Worm (Caenorhabditis elegans): ENCODE measurements around the gene Y32G9A.12.

Y32G9A.12 gene

ce11 chrV:1870515-1870940 is 49.5 kb downstream of the Y32G9A.12 start:
- no peak for TF ChIP-seq T26A5.8 (tag; optimal IDR thresholded peaks at IDR 0.05)
- TF ChIP-seq Y95B8A.8 (GFP tag; IDR thresholded peaks at IDR 0.05): 0 out of 2 replicates have a peak, but pooled peaks have one; percentile 52
- TF ChIP-seq zfh-2 (GFP tag; conservative IDR thresholded peaks at IDR 0.05): no peak
- peak; percentile 74 for TF ChIP-seq F33H1.4 (GFP tag; IDR thresholded peaks at IDR 0.05)
- peak; percentile 82 for TF ChIP-seq D2030.7 (GFP tag; IDR thresholded peaks at IDR 0.05)
- peak; percentile 46 for TF ChIP-seq xnd-1 (tag; optimal IDR thresholded peaks at IDR 0.05)
- no peak for TF ChIP-seq lin-26 (GFP tag; IDR thresholded peaks at IDR 0.05)
- TF ChIP-seq efl-1 (GFP tag; optimal IDR thresholded peaks at IDR 0.05): peak; percentile 51
- TF ChIP-seq snpc-1.1 (tag; optimal IDR thresholded peaks at IDR 0.05; ENCODE audit: insufficient read depth): no peak
- no peak for TF ChIP-seq nfyb-1 (GFP tag; IDR thresholded peaks at IDR 0.05)
- no peak for TF ChIP-seq hlh-12 (tag; optimal IDR thresholded peaks at IDR 0.05)
- no peak for TF ChIP-seq ztf-3 (GFP tag; optimal IDR thresholded peaks at IDR 0.05)
- peak; percentile 25; the same call in 1 of the 2 replicates for TF ChIP-seq mcd-1 (GFP tag; IDR thresholded peaks at IDR 0.05)
- no peak for TF ChIP-seq sdz-38 (tag; optimal IDR thresholded peaks at IDR 0.05)
- peak; percentile 34; the same call in 1 of the 2 replicates for TF ChIP-seq attf-6 (GFP tag; IDR thresholded peaks at IDR 0.05)
- peak; percentile 19; the same call in 1 of the 2 replicates for TF ChIP-seq ztf-25 (GFP tag; IDR thresholded peaks at IDR 0.05)
- no peak for TF ChIP-seq K12H6.12 (tag; optimal IDR thresholded peaks at IDR 0.05)
- no peak for TF ChIP-seq sea-2 (GFP tag; IDR thresholded peaks at IDR 0.05)
- TF ChIP-seq F22D6.2 (tag; optimal IDR thresholded peaks at IDR 0.05): no peak
- TF ChIP-seq egl-18 (GFP tag; IDR thresholded peaks at IDR 0.05): no peak
- TF ChIP-seq ztf-18 (tag; optimal IDR thresholded peaks at IDR 0.05): peak; percentile 86
- TF ChIP-seq tlf-1 (GFP tag; optimal IDR thresholded peaks at IDR 0.05): no peak
- TF ChIP-seq attf-5 (GFP tag; optimal IDR thresholded peaks at IDR 0.05): no peak
- TF ChIP-seq rpc-1 (optimal IDR thresholded peaks at IDR 0.05): no peak
- TF ChIP-seq rpc-1 (tag; optimal IDR thresholded peaks at IDR 0.05): no peak
- TF ChIP-seq F49E8.2 (tag; optimal IDR thresholded peaks at IDR 0.05; ENCODE audit: insufficient read depth): peak; percentile 54
- no peak for TF ChIP-seq egrh-3 (GFP tag; IDR thresholded peaks at IDR 0.05)
- no peak for TF ChIP-seq ZK185.1 (tag; optimal IDR thresholded peaks at IDR 0.05; ENCODE audit: poor library complexity, severe bottlenecking)
- no peak for TF ChIP-seq attf-3 (GFP tag; conservative IDR thresholded peaks at IDR 0.05)
- TF ChIP-seq rec-8 (tag; optimal IDR thresholded peaks at IDR 0.05): no peak
- TF ChIP-seq bed-1 (GFP tag; IDR thresholded peaks at IDR 0.05): no peak
- no peak for TF ChIP-seq chd-7 (tag; optimal IDR thresholded peaks at IDR 0.05)
- no peak for TF ChIP-seq snpc-4 (GFP tag; optimal IDR thresholded peaks at IDR 0.05)
- peak in 2 of 4 experiments; percentile 2 to 9 for TF ChIP-seq snpc-4 (tag; optimal IDR thresholded peaks at IDR 0.05)
- TF ChIP-seq snpc-1.3 (tag; optimal IDR thresholded peaks at IDR 0.05; ENCODE audit: insufficient read depth): no peak
- no peak for TF ChIP-seq C06A6.2 (GFP tag; conservative IDR thresholded peaks at IDR 0.05)
- no peak for TF ChIP-seq mxl-1 (tag; optimal IDR thresholded peaks at IDR 0.05)
- TF ChIP-seq ztf-26 (tag; optimal IDR thresholded peaks at IDR 0.05): no peak
- TF ChIP-seq mel-28 (tag; optimal IDR thresholded peaks at IDR 0.05; ENCODE audit: borderline replicate concordance): no peak
- no peak for TF ChIP-seq madf-10 (tag; optimal IDR thresholded peaks at IDR 0.05)
- TF ChIP-seq madf-8 (GFP tag; conservative IDR thresholded peaks at IDR 0.05): peak; percentile 25; the same call in 1 of the 2 replicates
- TF ChIP-seq F57A8.1 (GFP tag; optimal IDR thresholded peaks at IDR 0.05): no peak
- TF ChIP-seq pha-4 (tag; optimal IDR thresholded peaks at IDR 0.05): no peak
- 0 out of 2 replicates have a peak, but pooled peaks have one; percentile 54 for TF ChIP-seq aptf-3 (GFP tag; IDR thresholded peaks at IDR 0.05)
- no peak for TF ChIP-seq hmg-20 (GFP tag; IDR thresholded peaks at IDR 0.05)
- no peak for TF ChIP-seq dpff-1 (tag; optimal IDR thresholded peaks at IDR 0.05)
- TF ChIP-seq bed-2 (GFP tag; IDR thresholded peaks at IDR 0.05): no peak
- TF ChIP-seq unc-130 (GFP tag; optimal IDR thresholded peaks at IDR 0.05): peak; percentile 39
- TF ChIP-seq akir-1 (GFP tag; optimal IDR thresholded peaks at IDR 0.05): no peak

All from whole organism, young adult.